Worm (Caenorhabditis elegans): ENCODE data around the gene H40L08.9.

- TF ChIP-seq unc-62 (GFP tag; optimal IDR thresholded peaks at IDR 0.05) (no peak), nhr-77 (tag; optimal IDR thresholded peaks at IDR 0.05) (no peak), nhr-76 (tag; optimal IDR thresholded peaks at IDR 0.05) (no peak), C16A3.4 (tag; optimal IDR thresholded peaks at IDR 0.05) (no peak), zag-1 (tag; optimal IDR thresholded peaks at IDR 0.05) (no peak), mep-1 (tag; optimal IDR thresholded peaks at IDR 0.05) (no peak), nhr-237 (tag; optimal IDR thresholded peaks at IDR 0.05) (no peak), snpc-4 (tag; optimal IDR thresholded peaks at IDR 0.05) (no peak), ces-1 (GFP tag; optimal IDR thresholded peaks at IDR 0.05) (no peak), blmp-1 (tag; optimal IDR thresholded peaks at IDR 0.05) (no peak), lin-13 (GFP tag; optimal IDR thresholded peaks at IDR 0.05) (no peak)
Observed at ce11 chrX:15039029-15039695, 37.1 kb downstream of the H40L08.9 start.

Data from whole organism, L1 larva.